Worm (Caenorhabditis elegans): Measurements from ENCODE around the gene npr-12.

- TF ChIP-seq ceh-43 (GFP tag; optimal IDR thresholded peaks at IDR 0.05) = no peak
- no peak for TF ChIP-seq ces-1 (GFP tag; optimal IDR thresholded peaks at IDR 0.05)
- no peak for TF ChIP-seq unc-62 (GFP tag; optimal IDR thresholded peaks at IDR 0.05)
- no peak for TF ChIP-seq nhr-28 (tag; optimal IDR thresholded peaks at IDR 0.05)
- TF ChIP-seq bed-3 (GFP tag; optimal IDR thresholded peaks at IDR 0.05) = no peak
- no peak for TF ChIP-seq mep-1 (tag; optimal IDR thresholded peaks at IDR 0.05)
- no peak for TF ChIP-seq nhr-76 (tag; optimal IDR thresholded peaks at IDR 0.05)
- TF ChIP-seq elt-3 (tag; optimal IDR thresholded peaks at IDR 0.05) = no peak
- no peak for TF ChIP-seq pha-4 (tag; optimal IDR thresholded peaks at IDR 0.05)
- TF ChIP-seq lin-13 (tag; optimal IDR thresholded peaks at IDR 0.05) = no peak
- no peak for TF ChIP-seq lsy-2 (tag; optimal IDR thresholded peaks at IDR 0.05)
- TF ChIP-seq ceh-83 (GFP tag; optimal IDR thresholded peaks at IDR 0.05) = no peak
Measured at ce11 chrIV:6972427-6972826, 35.0 kb upstream of the npr-12 start, which contains the start of gene nhr-249.

Measured in whole organism, mixed stage, embryonic.